Fruit fly (Drosophila melanogaster) whole organism, adult: ENCODE results near the gene CG42238.
A peak's percentile ranks its signal among the peaks of the same experiment; 100 is the strongest.

Experiments
- CG11617 ChIP-seq: fragments of 200-800 bp; sonication (Bioruptor generic); optimal IDR thresholded peaks from 2 replicates; lab custom pipeline; 2017; ENCODE audit warnings: mild to moderate bottlenecking, missing biosample characterization, missing genetic modification reagents, missing genetic modification characterization
- CG12768 ChIP-seq: fragments of 200-800 bp; sonication (Bioruptor generic); optimal IDR thresholded peaks from 2 replicates; lab custom pipeline; 2017; ENCODE audit warnings: missing biosample characterization, missing genetic modification characterization, mild to moderate bottlenecking, moderate library complexity, missing genetic modification reagents
- CG14711 ChIP-seq: fragments of 200-800 bp; sonication (Bioruptor generic); optimal IDR thresholded peaks from 2 replicates; lab custom pipeline; 2018; ENCODE audit warnings: missing biosample characterization, mild to moderate bottlenecking, missing genetic modification characterization, moderate library complexity
- CG1620 ChIP-seq: fragments of 200-800 bp; sonication (Bioruptor generic); optimal IDR thresholded peaks from 2 replicates; lab custom pipeline; 2016; ENCODE audit warnings: missing biosample characterization, missing genetic modification characterization
- CG33017 ChIP-seq: fragments of 200-800 bp; sonication (Bioruptor generic); optimal IDR thresholded peaks from 2 replicates; lab custom pipeline; 2018; ENCODE audit warnings: missing biosample characterization, mild to moderate bottlenecking, missing genetic modification characterization, moderate library complexity
- CG5204 ChIP-seq: fragments of 200-800 bp; sonication (Bioruptor generic); optimal IDR thresholded peaks from 2 replicates; lab custom pipeline; 2016; ENCODE audit warnings: missing biosample characterization, missing genetic modification characterization
- CG7045 ChIP-seq: fragments of 200-800 bp; sonication (Bioruptor generic); optimal IDR thresholded peaks from 2 replicates; lab custom pipeline; 2017; ENCODE audit warnings: missing biosample characterization, mild to moderate bottlenecking, missing genetic modification characterization
- CG7101 ChIP-seq: fragments of 200-800 bp; sonication (Bioruptor generic); optimal IDR thresholded peaks from 2 replicates; lab custom pipeline; 2018; ENCODE audit warnings: missing biosample characterization, mild to moderate bottlenecking, missing genetic modification characterization, moderate library complexity
- Clk ChIP-seq: fragments of 200-800 bp; sonication (Bioruptor generic); optimal IDR thresholded peaks from 2 replicates; lab custom pipeline; 2017; ENCODE audit warnings: missing biosample characterization, missing genetic modification characterization
- Crg-1 ChIP-seq: fragments of 200-800 bp; sonication (Bioruptor generic); optimal IDR thresholded peaks from 2 replicates; lab custom pipeline; 2016; ENCODE audit warnings: missing biosample characterization, missing genetic modification characterization
- Hr96 ChIP-seq: fragments of 200-800 bp; sonication (Bioruptor generic); optimal IDR thresholded peaks from 2 replicates; lab custom pipeline; 2016; ENCODE audit warnings: missing biosample characterization, missing genetic modification characterization
- Mnt ChIP-seq: fragments of 200-800 bp; sonication (Bioruptor generic); optimal IDR thresholded peaks from 2 replicates; lab custom pipeline; 2016; ENCODE audit warnings: missing biosample characterization, mild to moderate bottlenecking, missing genetic modification characterization
- bab1 ChIP-seq: fragments of 200-800 bp; sonication (Bioruptor generic); optimal IDR thresholded peaks from 3 replicates; lab custom pipeline; 2019; ENCODE audit warnings: missing biosample characterization, mild to moderate bottlenecking, missing genetic modification characterization, moderate library complexity
- cic ChIP-seq: fragments of 200-800 bp; sonication (Bioruptor generic); optimal IDR thresholded peaks from 2 replicates; lab custom pipeline; 2017; ENCODE audit warnings: missing biosample characterization, mild to moderate bottlenecking, missing genetic modification characterization, moderate library complexity
- cnc ChIP-seq, 2 experiments: fragments of >200 bp; optimal IDR thresholded peaks; 2 replicates each; lab custom pipeline; 2017
- kay ChIP-seq: fragments of 200-800 bp; sonication (Bioruptor generic); peaks from one replicate; lab custom pipeline; 2016; ENCODE audit warnings: missing biosample characterization, missing genetic modification characterization, borderline replicate concordance
- ovo ChIP-seq: fragments of 200-800 bp; sonication (Bioruptor generic); optimal IDR thresholded peaks from 2 replicates; lab custom pipeline; 2016; ENCODE audit warnings: missing biosample characterization, missing genetic modification characterization
- pad ChIP-seq: fragments of 200-800 bp; sonication (Bioruptor generic); optimal IDR thresholded peaks from 3 replicates; lab custom pipeline; 2017; ENCODE audit warnings: missing biosample characterization, missing genetic modification characterization, mild to moderate bottlenecking, moderate library complexity, missing genetic modification reagents
- tj ChIP-seq: fragments of 200-800 bp; sonication (Bioruptor generic); optimal IDR thresholded peaks from 3 replicates; lab custom pipeline; 2017; ENCODE audit warnings: missing biosample characterization, mild to moderate bottlenecking, missing genetic modification characterization, moderate library complexity
- toe ChIP-seq: fragments of 200-800 bp; sonication (Bioruptor generic); optimal IDR thresholded peaks from 2 replicates; lab custom pipeline; 2016; ENCODE audit warnings: missing biosample characterization, missing genetic modification characterization

CG42238 gene

dm6 chr2L:21065889-21066288 lies 13.9 kb upstream of the CG42238 start:
- TF ChIP-seq tj (peak; percentile 58), CG5204 (GFP tag; lab: Kevin White, UChicago) (no peak), CG12768 (GFP tag; lab: Kevin White, UChicago) (no peak)

- TF ChIP-seq Mnt (no peak), tj (no peak), Clk (GFP tag; lab: Kevin White, UChicago) (no peak), pad (no peak)
Observed at dm6 chr2L:21062611-21063010, 10.6 kb upstream of the CG42238 start.

- TF ChIP-seq Crg-1 (GFP tag; lab: Kevin White, UChicago) (no peak), bab1 (no peak), CG7101 (tag; lab: Kevin White, UChicago) (no peak), CG5204 (GFP tag; lab: Kevin White, UChicago) (no peak), CG33017 (no peak), CG7045 (GFP tag; lab: Kevin White, UChicago) (no peak), CG12768 (GFP tag; lab: Kevin White, UChicago) (no peak), Clk (GFP tag; lab: Kevin White, UChicago) (no peak), CG1620 (GFP tag; lab: Kevin White, UChicago) (no peak), cnc (optimal IDR thresholded peaks at IDR 0.05; lab: Kevin White, UChicago) (no peak), CG14711 (no peak), ovo (GFP tag; lab: Kevin White, UChicago) (no peak), cic (GFP tag; lab: Kevin White, UChicago) (no peak), CG11617 (GFP tag; lab: Kevin White, UChicago) (no peak)
Observed at dm6 chr2L:21061591-21061990, 9.6 kb upstream of the CG42238 start.

dm6 chr2L:21053623-21054022 lies 1.7 kb upstream of the CG42238 start:
- TF ChIP-seq bab1: no peak
- TF ChIP-seq kay: peak; percentile 62

dm6 chr2L:21052783-21053463 lies 959 bp upstream of the CG42238 start, which contains the start of gene Itgbn:
Gene Itgbn (plus strand): TSS chr2L:21053033.
- TF ChIP-seq CG7045 (GFP tag; lab: Kevin White, UChicago) (no peak), CG1620 (GFP tag; lab: Kevin White, UChicago) (no peak), cnc (optimal IDR thresholded peaks at IDR 0.05; lab: Kevin White, UChicago) (no peak), Mnt (peak; percentile 48)

- TF ChIP-seq CG7101 (tag; lab: Kevin White, UChicago) (no peak), cnc (optimal IDR thresholded peaks at IDR 0.05; lab: Kevin White, UChicago) (no peak), bab1 (no peak), toe (GFP tag; lab: Kevin White, UChicago) (no peak), CG1620 (GFP tag; lab: Kevin White, UChicago) (no peak), CG5204 (GFP tag; lab: Kevin White, UChicago) (no peak), ovo (GFP tag; lab: Kevin White, UChicago) (no peak), cic (GFP tag; lab: Kevin White, UChicago) (no peak), Hr96 (GFP tag; lab: Kevin White, UChicago) (no peak), kay (no peak), CG14711 (no peak), pad (no peak), CG11617 (GFP tag; lab: Kevin White, UChicago) (no peak), Clk (GFP tag; lab: Kevin White, UChicago) (no peak), CG33017 (no peak), CG12768 (GFP tag; lab: Kevin White, UChicago) (no peak), tj (no peak), CG7045 (GFP tag; lab: Kevin White, UChicago) (no peak)
Observed at dm6 chr2L:21040719-21041118, 11.2 kb downstream of the CG42238 start.

- TF ChIP-seq Clk (GFP tag; lab: Kevin White, UChicago): no peak
- TF ChIP-seq bab1: no peak
- no peak for TF ChIP-seq ovo (GFP tag; lab: Kevin White, UChicago)
- TF ChIP-seq CG5204 (GFP tag; lab: Kevin White, UChicago): no peak
- TF ChIP-seq cnc (optimal IDR thresholded peaks at IDR 0.05; lab: Kevin White, UChicago): no peak
- no peak for TF ChIP-seq CG7101 (tag; lab: Kevin White, UChicago)
- no peak for TF ChIP-seq CG11617 (GFP tag; lab: Kevin White, UChicago)
- no peak for TF ChIP-seq CG33017
- no peak for TF ChIP-seq Hr96 (GFP tag; lab: Kevin White, UChicago)
- TF ChIP-seq Mnt: no peak
Observed at dm6 chr2L:21039569-21040159, 12.3 kb downstream of the CG42238 start.
